Fruit fly (Drosophila melanogaster) whole organism, prepupa: Measurements from ENCODE around the gene sit.

Experiments
- Blimp-1 ChIP-seq: fragments of 200-800 bp; sonication (Bioruptor generic); optimal IDR thresholded peaks from 3 replicates; lab custom pipeline; 2017; ENCODE audit warnings: missing biosample characterization, missing genetic modification characterization, mild to moderate bottlenecking, moderate library complexity, missing genetic modification reagents
- CG11762 ChIP-seq: fragments of 200-800 bp; sonication (Bioruptor generic); optimal IDR thresholded peaks from 3 replicates; lab custom pipeline; 2016; ENCODE audit warnings: missing biosample characterization, missing genetic modification characterization; ENCODE audit not compliant: insufficient read depth
- CG11902 ChIP-seq: fragments of 200-800 bp; sonication (Bioruptor generic); optimal IDR thresholded peaks from 3 replicates; lab custom pipeline; 2016; ENCODE audit warnings: missing biosample characterization, missing genetic modification characterization
- CG1621 ChIP-seq: fragments of 200-800 bp; sonication (Bioruptor generic); optimal IDR thresholded peaks from 3 replicates; lab custom pipeline; 2018; ENCODE audit warnings: missing biosample characterization, mild to moderate bottlenecking, missing genetic modification characterization
- CG32006 ChIP-seq: fragments of 200-800 bp; sonication (Bioruptor generic); optimal IDR thresholded peaks from 3 replicates; lab custom pipeline; 2017; ENCODE audit warnings: missing biosample characterization, mild to moderate bottlenecking, missing genetic modification characterization
- CG6276 ChIP-seq: fragments of 200-800 bp; sonication (Bioruptor generic); optimal IDR thresholded peaks from 2 replicates; lab custom pipeline; 2017; ENCODE audit warnings: missing biosample characterization, mild to moderate bottlenecking, missing genetic modification characterization
- CG6792 ChIP-seq: fragments of 200-800 bp; sonication (Bioruptor generic); optimal IDR thresholded peaks from 3 replicates; lab custom pipeline; 2016; ENCODE audit warnings: missing biosample characterization, missing genetic modification characterization
- CG6808 ChIP-seq: fragments of 200-800 bp; sonication (Bioruptor generic); optimal IDR thresholded peaks from 3 replicates; lab custom pipeline; 2017; ENCODE audit warnings: missing biosample characterization, missing genetic modification characterization, mild to moderate bottlenecking, moderate library complexity, missing genetic modification reagents
- CG7368 ChIP-seq: fragments of 200-800 bp; sonication (Bioruptor generic); optimal IDR thresholded peaks from 3 replicates; lab custom pipeline; 2016; ENCODE audit warnings: missing biosample characterization, missing genetic modification characterization
- CG8119 ChIP-seq: fragments of 200-800 bp; sonication (Bioruptor generic); IDR thresholded peaks from 3 replicates; pipeline ENCODE4 v1.3.6; 2022; ENCODE audit warnings: missing biosample characterization, missing genetic modification characterization
- CG8632 ChIP-seq: fragments of 200-800 bp; sonication (Bioruptor generic); optimal IDR thresholded peaks from 3 replicates; lab custom pipeline; 2016; ENCODE audit warnings: missing biosample characterization, missing genetic modification characterization
- CG9139 ChIP-seq: fragments of 200-800 bp; sonication (Bioruptor generic); optimal IDR thresholded peaks from 3 replicates; lab custom pipeline; 2017; ENCODE audit warnings: missing biosample characterization, mild to moderate bottlenecking, missing genetic modification characterization
- Eip75B ChIP-seq: fragments of 200-800 bp; sonication (Bioruptor generic); optimal IDR thresholded peaks from 3 replicates; lab custom pipeline; 2016; ENCODE audit warnings: missing biosample characterization, missing genetic modification characterization
- Eip78C ChIP-seq: fragments of 200-800 bp; sonication (Bioruptor generic); peaks from one replicate; lab custom pipeline; 2016; ENCODE audit warnings: missing biosample characterization, missing genetic modification characterization
- Eip93F ChIP-seq: fragments of 200-800 bp; sonication (Bioruptor generic); optimal IDR thresholded peaks from 2 replicates; lab custom pipeline; 2016; ENCODE audit warnings: missing biosample characterization, mild to moderate bottlenecking, missing genetic modification characterization
- Gug ChIP-seq: fragments of 200-800 bp; sonication (Bioruptor generic); IDR thresholded peaks from 2 replicates; pipeline ENCODE4 v1.3.6; 2022; ENCODE audit warnings: missing biosample characterization, missing genetic modification characterization
- Hr39 ChIP-seq: fragments of 200-800 bp; sonication (Bioruptor generic); optimal IDR thresholded peaks from 2 replicates; lab custom pipeline; 2016; ENCODE audit warnings: missing biosample characterization, missing genetic modification characterization
- Hr4 ChIP-seq: fragments of 200-800 bp; sonication (Bioruptor generic); optimal IDR thresholded peaks from 3 replicates; lab custom pipeline; 2016; ENCODE audit warnings: missing biosample characterization, missing genetic modification characterization
- Lpt ChIP-seq: fragments of 200-800 bp; sonication (Bioruptor generic); optimal IDR thresholded peaks from 3 replicates; lab custom pipeline; 2016; ENCODE audit warnings: missing biosample characterization, missing genetic modification characterization
- OdsH ChIP-seq: fragments of 200-800 bp; sonication (Bioruptor generic); optimal IDR thresholded peaks from 3 replicates; lab custom pipeline; 2016; ENCODE audit warnings: missing biosample characterization, missing genetic modification characterization
- Sox14 ChIP-seq: fragments of 200-800 bp; sonication (Bioruptor generic); optimal IDR thresholded peaks from 3 replicates; lab custom pipeline; 2016; ENCODE audit warnings: missing biosample characterization, missing genetic modification characterization
- achi ChIP-seq: fragments of 200-800 bp; sonication (Bioruptor generic); optimal IDR thresholded peaks from 3 replicates; lab custom pipeline; 2016; ENCODE audit warnings: missing biosample characterization, missing genetic modification characterization
- acj6 ChIP-seq: fragments of 200-800 bp; sonication (Bioruptor generic); optimal IDR thresholded peaks from 3 replicates; lab custom pipeline; 2016; ENCODE audit warnings: missing biosample characterization, missing genetic modification characterization
- cyc ChIP-seq: fragments of 200-800 bp; sonication (Bioruptor generic); optimal IDR thresholded peaks from 3 replicates; lab custom pipeline; 2016; ENCODE audit warnings: missing biosample characterization, missing genetic modification characterization
- dsx ChIP-seq: fragments of 200-800 bp; optimal IDR thresholded peaks from 3 replicates; lab custom pipeline; 2019; ENCODE audit warnings: missing biosample characterization, mild to moderate bottlenecking, missing genetic modification characterization, moderate library complexity; ENCODE audit not compliant: poor library complexity, severe bottlenecking
- eg ChIP-seq: fragments of 200-800 bp; sonication (Bioruptor generic); IDR thresholded peaks from 3 replicates; pipeline ENCODE4 v1.3.6; 2022; ENCODE audit warnings: missing biosample characterization, missing genetic modification characterization
- esn ChIP-seq: fragments of 200-800 bp; sonication (Bioruptor generic); optimal IDR thresholded peaks from 2 replicates; lab custom pipeline; 2016; ENCODE audit warnings: missing biosample characterization, mild to moderate bottlenecking, missing genetic modification characterization, moderate library complexity
- fkh ChIP-seq: fragments of 200-800 bp; sonication (Bioruptor generic); optimal IDR thresholded peaks from 3 replicates; lab custom pipeline; 2017; ENCODE audit warnings: missing biosample characterization, mild to moderate bottlenecking, missing genetic modification characterization, moderate library complexity
- lz ChIP-seq: fragments of 200-800 bp; sonication (Bioruptor generic); optimal IDR thresholded peaks from 3 replicates; lab custom pipeline; 2016; ENCODE audit warnings: missing biosample characterization, missing genetic modification characterization
- net ChIP-seq: fragments of 200-800 bp; sonication (Bioruptor generic); optimal IDR thresholded peaks from 3 replicates; lab custom pipeline; 2016; ENCODE audit warnings: missing biosample characterization, missing genetic modification characterization
- pdm3 ChIP-seq: fragments of 200-800 bp; sonication (Bioruptor generic); optimal IDR thresholded peaks from 3 replicates; lab custom pipeline; 2016; ENCODE audit warnings: missing biosample characterization, missing genetic modification characterization
- ss ChIP-seq, 2 experiments: fragments of 200-800 bp; sonication (Bioruptor generic); optimal IDR thresholded peaks; 2 replicates in 1 of 2; 3 replicates in 1 of 2; lab custom pipeline; 2017 to 2018; ENCODE audit warnings: mild to moderate bottlenecking in 2 of 2, missing biosample characterization in 2 of 2, missing genetic modification characterization in 2 of 2, moderate library complexity in 1 of 2
- svp ChIP-seq: fragments of 200-800 bp; sonication (Bioruptor generic); peaks from one replicate; lab custom pipeline; 2016; ENCODE audit warnings: missing biosample characterization, missing genetic modification characterization
- topi ChIP-seq: fragments of 200-800 bp; sonication (Bioruptor generic); optimal IDR thresholded peaks from 3 replicates; lab custom pipeline; 2016; ENCODE audit warnings: missing biosample characterization, missing genetic modification characterization

The sit gene

DNA sequence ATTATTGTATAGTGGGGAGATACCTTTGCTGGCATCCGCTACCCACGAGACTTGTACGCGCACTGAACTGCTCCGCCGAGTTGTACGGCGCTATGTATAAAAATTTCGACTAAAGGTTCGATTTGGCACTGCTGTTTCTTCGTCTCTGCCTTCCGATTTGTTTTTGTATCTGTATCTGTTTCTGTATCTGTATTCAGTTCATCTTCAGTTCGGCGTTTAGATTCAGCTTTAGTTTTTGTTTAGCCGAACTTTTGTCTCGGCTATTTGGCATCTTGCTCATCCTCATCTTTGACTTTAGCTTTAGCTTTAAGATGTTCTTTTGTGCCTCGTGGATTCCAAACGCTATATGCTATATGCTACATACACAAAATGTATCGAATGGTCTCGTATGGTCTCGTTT lies at the start of gene sit:
Gene sit (minus strand): TSS at position 71 of the 400 bp plus-strand sequence.
- TF ChIP-seq net (GFP tag; lab: Kevin White, UChicago) (no peak), OdsH (no peak), topi (GFP tag; lab: Kevin White, UChicago) (no peak), CG11902 (GFP tag; lab: Kevin White, UChicago) (no peak), CG11762 (GFP tag; lab: Kevin White, UChicago) (no peak), Blimp-1 (GFP tag; lab: Kevin White, UChicago) (no peak)

DNA sequence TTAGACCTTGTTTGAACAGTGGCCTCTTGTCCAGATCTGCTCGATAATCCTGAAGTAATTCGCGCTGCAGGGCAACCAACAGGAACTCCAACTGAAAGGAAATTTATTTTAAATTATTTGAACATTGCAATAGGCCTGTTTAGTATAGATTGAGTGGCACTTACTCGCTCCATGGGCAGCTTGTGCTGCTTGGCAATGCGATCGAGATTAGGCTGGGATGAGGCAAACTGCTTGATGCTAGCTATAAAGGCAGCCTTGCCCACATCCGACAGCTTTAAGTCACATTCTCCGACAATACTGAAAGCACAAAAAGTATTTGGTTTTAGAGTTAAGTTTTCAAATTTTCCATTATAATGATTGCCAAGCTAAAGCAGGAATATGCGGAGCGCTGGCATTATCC lies 46.8 kb upstream of the sit start, which contains the start of gene CG13843:
Gene CG13843 (plus strand): TSS at position 301 of the 400 bp plus-strand sequence.
- TF ChIP-seq Eip93F (GFP tag; lab: Kevin White, UChicago) = no peak

DNA sequence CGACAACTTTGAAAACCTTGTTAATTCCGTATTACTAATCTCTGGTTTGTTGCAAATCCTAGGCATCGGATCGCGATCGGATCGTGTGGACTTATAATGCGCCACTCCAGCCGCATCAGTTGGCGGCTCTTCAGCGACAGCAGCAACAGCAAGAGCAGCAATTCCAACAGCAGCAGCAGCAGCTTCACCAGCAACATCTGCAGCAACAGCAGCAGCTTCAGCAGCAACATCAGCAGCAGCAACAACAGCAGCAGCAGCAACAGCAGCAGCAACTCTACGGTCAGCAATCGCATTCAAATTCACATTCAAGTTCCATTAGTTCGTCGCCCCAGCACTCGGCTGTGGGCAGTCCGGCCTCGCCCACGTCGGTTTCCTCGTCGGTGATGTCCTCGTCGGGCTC lies 40.4 kb upstream of the sit start:
- TF ChIP-seq CG7368 (GFP tag; lab: Kevin White, UChicago) (no peak), Eip78C (GFP tag; lab: Kevin White, UChicago) (no peak), lz (GFP tag; lab: Kevin White, UChicago) (no peak), svp (GFP tag; lab: Kevin White, UChicago) (no peak), eg (no peak), Lpt (GFP tag; lab: Kevin White, UChicago) (no peak), cyc (GFP tag; lab: Kevin White, UChicago) (no peak), CG11762 (GFP tag; lab: Kevin White, UChicago) (no peak), CG6276 (GFP tag; lab: Kevin White, UChicago) (no peak), CG6808 (no peak), OdsH (no peak), acj6 (no peak), CG8632 (GFP tag; lab: Kevin White, UChicago) (no peak), CG6792 (GFP tag; lab: Kevin White, UChicago) (no peak), fkh (GFP tag; lab: Kevin White, UChicago) (no peak), Eip93F (GFP tag; lab: Kevin White, UChicago) (no peak), Hr4 (GFP tag; lab: Kevin White, UChicago) (no peak), Hr39 (GFP tag; lab: Kevin White, UChicago) (no peak), Eip75B (GFP tag; lab: Kevin White, UChicago) (no peak)

DNA sequence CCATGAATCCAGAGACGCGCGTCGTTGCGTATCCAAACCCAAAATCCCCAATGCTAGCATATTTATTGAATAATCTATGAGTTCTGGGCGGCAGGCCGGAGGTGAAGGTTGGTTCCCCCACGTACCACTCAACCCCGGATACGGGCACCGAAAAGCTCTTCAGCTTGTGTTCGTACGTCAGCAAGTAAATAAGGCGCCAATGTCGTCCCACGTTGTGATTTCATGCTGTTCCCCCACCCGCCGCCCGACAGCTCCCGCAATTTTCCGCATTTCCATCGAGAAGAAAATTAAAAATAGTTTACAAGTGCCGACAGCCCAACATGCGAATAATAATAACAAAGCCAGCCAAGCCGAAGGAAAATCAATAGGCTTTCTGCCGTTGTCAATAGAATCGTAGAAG lies 36.4 kb upstream of the sit start:
- TF ChIP-seq pdm3 = no peak
- TF ChIP-seq Sox14 = no peak
- TF ChIP-seq topi (GFP tag; lab: Kevin White, UChicago) = no peak
- TF ChIP-seq CG8119 (GFP tag; lab: Robert Waterston, UW) = no peak
- TF ChIP-seq Blimp-1 (GFP tag; lab: Kevin White, UChicago) = no peak
- TF ChIP-seq CG9139 (GFP tag; lab: Kevin White, UChicago) = no peak
- no peak for TF ChIP-seq ss (GFP tag; optimal IDR thresholded peaks at IDR 0.05; lab: Kevin White, UChicago)
- TF ChIP-seq CG7368 (GFP tag; lab: Kevin White, UChicago) = no peak
- TF ChIP-seq Hr39 (GFP tag; lab: Kevin White, UChicago) = no peak
- TF ChIP-seq achi (GFP tag; lab: Kevin White, UChicago) = no peak
- no peak for TF ChIP-seq CG1621 (tag; lab: Kevin White, UChicago)
- no peak for TF ChIP-seq CG6808
- no peak for TF ChIP-seq dsx (GFP tag; lab: Kevin White, UChicago)
- TF ChIP-seq CG32006 (GFP tag; lab: Kevin White, UChicago) = no peak
- no peak for TF ChIP-seq Gug (GFP tag; lab: Robert Waterston, UW)
- no peak for TF ChIP-seq esn (GFP tag; lab: Kevin White, UChicago)
- no peak for TF ChIP-seq Lpt (GFP tag; lab: Kevin White, UChicago)
- TF ChIP-seq OdsH = no peak
